Worm (Caenorhabditis elegans): ENCODE data around the gene men-1.

The men-1 gene

ce11 chrII:14250147-14250965 lies 16.4 kb upstream of the men-1 start, which contains the start of gene hmg-1.1 (continued):
- TF ChIP-seq php-3 (GFP tag; IDR thresholded peaks at IDR 0.05) (peak; percentile 53; the same call in 1 of the 2 replicates), hmg-1.1 (GFP tag; IDR thresholded peaks at IDR 0.05) (peak; percentile 94), dpl-1 (GFP tag; optimal IDR thresholded peaks at IDR 0.05) (peak; percentile 74), nhr-6 (tag; optimal IDR thresholded peaks at IDR 0.05) (peak; percentile 55), tag-97 (GFP tag; IDR thresholded peaks at IDR 0.05) (no peak), daf-12 (tag; optimal IDR thresholded peaks at IDR 0.05) (no peak), mxl-2 (GFP tag; conservative IDR thresholded peaks at IDR 0.05) (no peak), aly-2 (tag; optimal IDR thresholded peaks at IDR 0.05) (no peak), F37D6.2 (tag; optimal IDR thresholded peaks at IDR 0.05) (peak; percentile 65), F10B5.3 (tag; optimal IDR thresholded peaks at IDR 0.05) (no peak), ztf-11 (tag; optimal IDR thresholded peaks at IDR 0.05) (no peak), spr-1 (tag; optimal IDR thresholded peaks at IDR 0.05) (peak; percentile 43), lim-7 (GFP tag; IDR thresholded peaks at IDR 0.05) (peak; percentile 30; the same call in 1 of the 2 replicates), fos-1 (tag; optimal IDR thresholded peaks at IDR 0.05) (no peak), zip-2 (tag; optimal IDR thresholded peaks at IDR 0.05) (no peak), nhr-41 (GFP tag; IDR thresholded peaks at IDR 0.05) (no peak), snpc-1.2 (GFP tag; IDR thresholded peaks at IDR 0.05) (no peak), set-16 (GFP tag; IDR thresholded peaks at IDR 0.05) (peak; percentile 83), snpc-4 (tag; optimal IDR thresholded peaks at IDR 0.05) (no peak), egl-27 (tag; optimal IDR thresholded peaks at IDR 0.05) (no peak), daf-19 (GFP tag; conservative IDR thresholded peaks at IDR 0.05) (no peak), lin-29 (GFP tag; IDR thresholded peaks at IDR 0.05) (no peak), lin-39 (tag; optimal IDR thresholded peaks at IDR 0.05) (no peak), daf-16 (GFP tag; optimal IDR thresholded peaks at IDR 0.05) (peak; percentile 9 to 34), daf-16 (tag; optimal IDR thresholded peaks at IDR 0.05) (peak; percentile 80), zag-1 (tag; optimal IDR thresholded peaks at IDR 0.05) (no peak), T20F7.1 (GFP tag; optimal IDR thresholded peaks at IDR 0.05) (peak; percentile 76), ceh-32 (tag; optimal IDR thresholded peaks at IDR 0.05; ENCODE audit: poor library complexity) (no peak), lir-3 (tag; optimal IDR thresholded peaks at IDR 0.05) (no peak), ces-1 (GFP tag; optimal IDR thresholded peaks at IDR 0.05) (no peak), unc-130 (GFP tag; optimal IDR thresholded peaks at IDR 0.05) (peak; percentile 11), ceh-28 (tag; optimal IDR thresholded peaks at IDR 0.05) (no peak), cey-2 (tag; optimal IDR thresholded peaks at IDR 0.05; ENCODE audit: borderline replicate concordance, insufficient read depth) (no peak), pha-4 (GFP tag; IDR thresholded peaks at IDR 0.05) (peak; percentile 53; the same call in 1 of the 2 replicates), pha-4 (tag; optimal IDR thresholded peaks at IDR 0.05) (peak; percentile 46), nhr-48 (tag; optimal IDR thresholded peaks at IDR 0.05) (peak; percentile 41), ZK337.2 (GFP tag; IDR thresholded peaks at IDR 0.05) (no peak), spr-3 (GFP tag; optimal IDR thresholded peaks at IDR 0.05) (peak; percentile 66), egl-43 (GFP tag; IDR thresholded peaks at IDR 0.05) (peak; percentile 66; the same call in 1 of the 2 replicates), ceh-44 (GFP tag; IDR thresholded peaks at IDR 0.05) (no peak), ceh-62 (tag; optimal IDR thresholded peaks at IDR 0.05) (no peak), nhr-76 (tag; optimal IDR thresholded peaks at IDR 0.05) (no peak), nhr-111 (GFP tag; optimal IDR thresholded peaks at IDR 0.05) (peak; percentile 5), attf-4 (tag; optimal IDR thresholded peaks at IDR 0.05) (no peak), F26F4.8 (GFP tag; conservative IDR thresholded peaks at IDR 0.05) (no peak), pqm-1 (tag; optimal IDR thresholded peaks at IDR 0.05) (peak; percentile 22), nhr-11 (tag; optimal IDR thresholded peaks at IDR 0.05) (peak; percentile 79), lsy-2 (tag; optimal IDR thresholded peaks at IDR 0.05) (peak; percentile 62 to 80), daf-8 (GFP tag; IDR thresholded peaks at IDR 0.05) (no peak), R02D3.7 (tag; optimal IDR thresholded peaks at IDR 0.05) (no peak), Y105C5A.15 (GFP tag; IDR thresholded peaks at IDR 0.05) (no peak)
